Worm (Caenorhabditis elegans) whole organism, L4 larva: ENCODE results near the gene tdc-1.

Source experiments
- F44E2.7 ChIP-seq: fragments of 200-800 bp; sonication (Bioruptor generic); IDR thresholded peaks from 2 replicates; pipeline ENCODE4 v2.1.2; 2022; ENCODE audit warnings: missing genetic modification characterization, missing compliant biosample characterization
- Y105C5A.15 ChIP-seq: fragments of 200-800 bp; sonication (Bioruptor generic); IDR thresholded peaks from 2 replicates; pipeline ENCODE4 v1.3.6; 2022; ENCODE audit warnings: missing genetic modification characterization, missing compliant biosample characterization
- ama-1 ChIP-seq: fragments of 150-350 bp; optimal IDR thresholded peaks from 2 replicates; lab custom pipeline; 2014; ENCODE audit warnings: inconsistent platforms, mixed read lengths
- daf-16 ChIP-seq, 3 experiments: sonication (generic microtip); optimal IDR thresholded peaks; 2 replicates each; lab custom pipeline; 2016 to 2017; ENCODE audit warnings: missing genetic modification characterization in 3 of 3, missing genetic modification reagents in 3 of 3, mild to moderate bottlenecking in 2 of 3, missing compliant biosample characterization in 2 of 3, missing biosample characterization in 1 of 3, moderate library complexity in 1 of 3
- dmd-6 ChIP-seq: fragments of 200-800 bp; sonication (Bioruptor generic); IDR thresholded peaks from 2 replicates; pipeline ENCODE4 v1.3.6; 2022; ENCODE audit warnings: missing genetic modification reagents, missing genetic modification characterization, missing compliant biosample characterization
- duxl-1 ChIP-seq: sonication (generic microtip); optimal IDR thresholded peaks from 2 replicates; lab custom pipeline; 2016; ENCODE audit warnings: mild to moderate bottlenecking, missing genetic modification characterization, moderate library complexity, missing compliant biosample characterization; ENCODE audit not compliant: poor library complexity
- egl-27 ChIP-seq: sonication (generic microtip); optimal IDR thresholded peaks from 3 replicates; lab custom pipeline; 2017; ENCODE audit warnings: missing biosample characterization, missing genetic modification reagents, missing genetic modification characterization
- lin-39 ChIP-seq: fragments of 150-350 bp; optimal IDR thresholded peaks from 2 replicates; lab custom pipeline; 2014; ENCODE audit warnings: missing biosample characterization, missing genetic modification reagents, missing genetic modification characterization
- lsy-2 ChIP-seq, 2 experiments: fragments of 150-350 bp in 1 of 2; sonication (generic microtip) in 1 of 2; optimal IDR thresholded peaks; 2 replicates each; lab custom pipeline; 2014 to 2017; ENCODE audit warnings: missing biosample characterization in 2 of 2, missing genetic modification characterization in 2 of 2
- nhr-237 ChIP-seq: sonication (generic microtip); optimal IDR thresholded peaks from 2 replicates; lab custom pipeline; 2017; ENCODE audit warnings: missing biosample characterization, missing genetic modification characterization
- nhr-77 ChIP-seq: fragments of 150-350 bp; optimal IDR thresholded peaks from 2 replicates; lab custom pipeline; 2014; ENCODE audit warnings: missing biosample characterization, missing genetic modification characterization
- skn-1 ChIP-seq: fragments of 150-350 bp; optimal IDR thresholded peaks from 2 replicates; lab custom pipeline; 2014; ENCODE audit warnings: missing biosample characterization, missing genetic modification characterization
- zfp-2 ChIP-seq: sonication (generic microtip); optimal IDR thresholded peaks from 2 replicates; lab custom pipeline; 2016; ENCODE audit warnings: mild to moderate bottlenecking, missing genetic modification characterization, missing compliant biosample characterization
- ztf-11 ChIP-seq: fragments of 150-350 bp; optimal IDR thresholded peaks from 2 replicates; lab custom pipeline; 2014; ENCODE audit warnings: missing biosample characterization, missing genetic modification characterization

- TF ChIP-seq zfp-2 (tag; lab: Kevin White, UChicago) = no peak
- no peak for TF ChIP-seq ama-1 (lab: Kevin White, UChicago)
- TF ChIP-seq duxl-1 (tag; lab: Kevin White, UChicago) = no peak
- no peak for TF ChIP-seq egl-27 (tag; lab: Kevin White, UChicago)
- no peak for TF ChIP-seq F44E2.7 (GFP tag; lab: Robert Waterston, UW)
- TF ChIP-seq daf-16 (GFP tag; optimal IDR thresholded peaks at IDR 0.05; lab: Kevin White, UChicago) = no peak
- no peak for TF ChIP-seq daf-16 (tag; optimal IDR thresholded peaks at IDR 0.05; lab: Kevin White, UChicago)
- TF ChIP-seq skn-1 = no peak
- TF ChIP-seq lsy-2 (tag; optimal IDR thresholded peaks at IDR 0.05; lab: Kevin White, UChicago) = no peak
- TF ChIP-seq lin-39 (tag; lab: Kevin White, UChicago) = no peak
- TF ChIP-seq ztf-11 (tag; lab: Kevin White, UChicago) = no peak
- no peak for TF ChIP-seq dmd-6 (GFP tag; lab: Robert Waterston, UW)
- TF ChIP-seq Y105C5A.15 (GFP tag; lab: Robert Waterston, UW) = no peak
- TF ChIP-seq nhr-77 (tag; lab: Kevin White, UChicago) = no peak
- TF ChIP-seq nhr-237 = no peak
Measured at ce11 chrII:8259038-8259437, 11.4 kb upstream of the tdc-1 start, which contains the start of gene F35C11.6.
